Worm (Caenorhabditis elegans) whole organism, dauer: Measurements from ENCODE around the gene rdl-1.

Experiments
- unc-62 ChIP-seq: sonication (generic microtip); optimal IDR thresholded peaks from 2 replicates; lab custom pipeline; 2017; ENCODE audit warnings: missing biosample characterization, missing genetic modification reagents, missing genetic modification characterization

Gene rdl-1

ce11 chrIV:7770162-7770561, at the start of gene rdl-1:
TSS of gene rdl-1 (minus strand) at chrIV:7770262.
- no peak for TF ChIP-seq unc-62 (GFP tag; lab: Kevin White, UChicago)

DNA sequence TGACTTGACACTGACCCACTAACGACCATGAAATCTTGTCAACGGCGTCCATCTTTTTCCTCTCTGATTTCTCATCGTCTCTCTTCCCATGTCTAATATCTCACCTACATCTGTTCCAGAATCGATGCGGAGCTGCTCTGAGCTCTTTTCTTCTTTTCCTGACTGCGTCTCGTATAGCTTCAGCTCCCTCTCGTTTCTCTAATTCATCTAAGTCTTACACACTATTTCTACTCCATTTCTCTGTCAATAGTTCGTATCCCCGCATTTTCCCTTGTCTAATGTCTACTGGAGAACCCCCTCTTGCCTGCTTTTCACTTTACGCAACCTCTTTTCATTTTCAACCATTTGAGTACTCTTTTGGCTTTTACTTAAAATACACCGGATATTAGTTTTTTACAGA, 47.8 kb upstream of the rdl-1 start, which contains the start of gene ric-3:
Gene ric-3, plus strand, starts transcription at position 400 of the 400 bp plus-strand sequence.
- no peak for TF ChIP-seq unc-62 (GFP tag; lab: Kevin White, UChicago)

- TF ChIP-seq unc-62 (GFP tag; lab: Kevin White, UChicago), result no peak
Measured at ce11 chrIV:7816402-7817102, 46.5 kb upstream of the rdl-1 start.

DNA sequence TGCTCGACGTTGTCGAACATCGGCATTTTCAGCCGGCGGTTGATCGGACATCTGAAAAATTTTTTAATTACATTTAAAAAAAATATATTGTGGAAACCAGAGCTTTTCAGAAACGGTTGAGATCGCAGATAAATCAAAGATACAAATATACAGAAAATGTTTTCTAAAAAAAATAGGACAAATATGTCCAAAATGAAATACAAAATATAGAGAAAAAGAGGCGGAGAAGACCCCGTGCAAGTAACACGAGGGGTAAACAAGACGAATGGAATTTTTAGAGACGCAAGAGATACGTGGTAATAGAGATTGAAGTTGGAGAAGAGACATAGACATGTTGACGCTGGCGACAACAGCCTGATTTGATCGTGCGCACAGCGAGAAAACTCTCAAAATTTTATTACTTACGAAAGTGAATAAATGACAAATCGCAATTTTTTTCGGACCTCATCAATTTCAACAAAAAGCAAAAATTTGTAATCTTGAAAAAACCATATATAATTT, 45.7 kb upstream of the rdl-1 start, which contains the start of gene cdgs-1:
Gene cdgs-1, minus strand, starts transcription at position 51 of the 501 bp plus-strand sequence.
- no peak for TF ChIP-seq unc-62 (GFP tag; lab: Kevin White, UChicago)

ce11 chrIV:7812709-7813108, 42.6 kb upstream of the rdl-1 start, which contains the start of gene zgpa-1:
TSS of gene zgpa-1 (minus strand) at chrIV:7812809.
- TF ChIP-seq unc-62 (GFP tag; lab: Kevin White, UChicago), result no peak

DNA sequence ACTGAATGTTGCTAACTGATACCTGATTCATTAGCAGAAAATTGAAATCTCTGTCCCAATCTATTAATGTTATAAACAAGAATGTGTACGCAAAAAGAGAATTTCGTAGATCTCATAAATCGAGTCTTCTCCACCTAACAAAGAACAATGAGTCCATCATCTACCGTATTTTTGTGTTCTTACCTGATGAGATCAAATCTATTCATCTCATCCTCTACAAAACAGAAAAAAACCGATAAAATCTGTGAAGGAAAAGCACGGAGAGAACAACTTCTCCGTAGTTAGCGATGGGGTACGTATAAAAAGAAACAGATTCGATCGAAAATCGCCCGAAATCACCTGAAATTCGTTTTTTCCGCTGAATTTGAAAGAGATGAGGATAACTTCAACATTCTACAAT, 38.5 kb upstream of the rdl-1 start, which contains the start of gene C33H5.1:
Gene C33H5.1, plus strand, starts transcription at position 330 of the 400 bp plus-strand sequence.
- no peak for TF ChIP-seq unc-62 (GFP tag; lab: Kevin White, UChicago)

- TF ChIP-seq unc-62 (GFP tag; lab: Kevin White, UChicago), result no peak
Measured at ce11 chrIV:7804740-7805139, 34.7 kb upstream of the rdl-1 start, which contains the start of gene C33H5.2. TSS of gene C33H5.2 (plus strand) at chrIV:7805040.

- TF ChIP-seq unc-62 (GFP tag; lab: Kevin White, UChicago), result no peak
Measured at ce11 chrIV:7803250-7803649, 33.2 kb upstream of the rdl-1 start, which contains the start of gene C33H5.16. TSS of gene C33H5.16 (minus strand) at chrIV:7803350.

DNA sequence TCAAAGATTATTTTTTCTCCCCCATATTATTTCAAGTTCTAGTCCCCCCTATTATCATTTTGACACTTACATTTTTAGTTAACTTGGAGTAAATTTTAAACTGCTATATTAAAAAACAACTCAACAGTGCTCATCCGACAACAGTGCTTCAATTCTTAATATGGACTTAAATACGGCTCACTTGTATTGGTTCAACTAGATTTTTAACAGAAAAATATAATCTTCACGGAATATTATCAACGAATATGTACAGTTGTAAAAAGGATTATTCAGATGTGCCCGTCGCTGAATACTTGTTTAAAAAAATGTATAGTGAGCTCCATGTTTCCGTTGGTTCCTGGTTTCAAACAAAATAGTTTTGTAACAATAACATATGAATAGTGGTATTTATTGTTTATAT, 30.3 kb upstream of the rdl-1 start:
- no peak for TF ChIP-seq unc-62 (GFP tag; lab: Kevin White, UChicago)

DNA sequence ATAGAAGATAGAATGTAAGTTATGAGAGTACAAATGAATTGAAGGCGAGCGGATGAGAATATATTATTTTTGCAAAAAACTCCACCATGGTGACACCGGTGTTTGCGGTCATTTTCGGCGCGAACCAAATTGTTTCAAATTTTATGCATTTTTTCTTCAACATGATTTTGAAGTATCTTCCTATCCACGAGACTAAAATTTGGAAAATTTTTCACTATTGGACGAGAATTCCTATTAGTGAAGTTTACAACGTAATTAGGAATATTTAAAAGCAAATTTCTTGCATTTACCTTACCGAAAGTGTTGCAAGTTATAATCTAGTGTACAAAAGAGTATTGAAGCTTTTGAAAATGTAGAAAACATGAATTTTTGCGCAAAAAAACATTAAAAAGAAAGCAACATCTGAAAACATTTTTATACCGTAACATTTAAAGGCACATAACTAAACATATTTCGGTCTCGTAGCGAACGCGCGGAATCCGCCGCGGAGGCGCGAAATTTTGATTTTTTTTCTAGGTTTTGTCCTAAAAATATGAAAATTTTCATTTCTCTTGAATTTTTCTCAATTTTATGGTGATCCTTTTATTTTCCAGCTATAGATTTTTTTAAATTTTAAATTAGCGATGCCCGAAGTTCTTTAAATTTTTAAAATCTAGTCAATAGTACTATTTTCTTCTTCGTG, 26.5 kb upstream of the rdl-1 start, which contains the start of gene sgo-1:
Gene sgo-1, minus strand, starts transcription at position 51 of the 682 bp plus-strand sequence.
- no peak for TF ChIP-seq unc-62 (GFP tag; lab: Kevin White, UChicago)

- no peak for TF ChIP-seq unc-62 (GFP tag; lab: Kevin White, UChicago)
Measured at ce11 chrIV:7794709-7795108, 24.6 kb upstream of the rdl-1 start, which contains the start of gene ntp-1. TSS of gene ntp-1 (minus strand) at chrIV:7794809.

ce11 chrIV:7791821-7792446, 21.9 kb upstream of the rdl-1 start, which contains the start of gene C33H5.13:
TSS of gene C33H5.13 (minus strand) at chrIV:7792263.
- no peak for TF ChIP-seq unc-62 (GFP tag; lab: Kevin White, UChicago)

DNA sequence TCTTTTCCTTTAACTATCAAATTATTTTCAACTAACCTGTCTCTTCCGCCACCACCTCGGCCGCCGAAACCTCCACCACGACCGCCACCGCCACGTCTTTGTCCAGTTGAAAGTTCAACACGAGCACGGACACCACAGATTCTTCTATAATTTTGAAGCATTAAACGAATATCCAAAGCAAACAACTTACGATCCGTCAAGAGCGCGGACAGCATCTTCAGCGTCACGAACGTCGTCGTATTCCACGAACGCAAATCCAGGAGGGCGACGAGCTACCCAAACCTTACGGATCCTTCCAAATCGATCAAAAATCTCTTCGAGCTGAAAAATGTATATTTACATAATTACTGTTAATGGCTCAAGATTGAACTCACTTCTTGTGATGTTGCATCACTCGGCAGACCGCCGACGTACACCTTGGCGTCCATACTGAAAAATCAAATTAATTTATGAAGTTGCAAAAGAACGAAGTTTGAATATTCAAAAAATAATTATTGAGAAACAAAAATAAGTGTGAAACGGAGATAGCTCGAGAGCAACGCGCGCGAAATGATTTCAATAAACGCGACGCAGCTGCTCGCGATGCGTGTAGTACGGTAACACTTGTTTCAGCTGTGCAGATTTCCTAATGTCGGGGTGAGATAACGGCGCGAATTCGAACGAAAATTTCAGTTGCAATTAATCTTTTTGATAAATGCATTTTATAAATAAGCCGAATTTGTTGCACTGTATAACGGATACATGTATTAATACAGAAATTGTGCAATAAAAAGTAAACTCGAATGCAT, 20.9 kb upstream of the rdl-1 start, which contains the start of gene rsp-6:
Gene rsp-6, minus strand, starts transcription at position 429 of the 788 bp plus-strand sequence.
- no peak for TF ChIP-seq unc-62 (GFP tag; lab: Kevin White, UChicago)

ce11 chrIV:7790151-7790691, 20.2 kb upstream of the rdl-1 start:
- no peak for TF ChIP-seq unc-62 (GFP tag; lab: Kevin White, UChicago)
